Worm (Caenorhabditis elegans) whole organism, midembryonic: Measurements from ENCODE around the gene spp-5.
"Not testable (repeated sequence)": the region's sequence is repeated elsewhere in the genome, so short reads cannot be mapped to it uniquely, and the experiment has no call there.

ENCODE experiments used
- T22C8.4 ChIP-seq: fragments of 200-800 bp; sonication (Bioruptor generic); IDR thresholded peaks from 2 replicates; pipeline ENCODE4 v1.3.6; 2022; ENCODE audit warnings: missing genetic modification characterization, missing compliant biosample characterization
- cog-1 ChIP-seq: sonication (generic microtip); optimal IDR thresholded peaks from 2 replicates; lab custom pipeline; 2016; ENCODE audit warnings: missing genetic modification characterization, missing compliant biosample characterization
- flt-1 ChIP-seq: fragments of 200-800 bp; sonication (Bioruptor generic); IDR thresholded peaks from 2 replicates; pipeline ENCODE4 v1.3.6; 2022; ENCODE audit warnings: missing genetic modification characterization, missing compliant biosample characterization
- klf-2 ChIP-seq: fragments of 200-800 bp; sonication (Bioruptor generic); conservative IDR thresholded peaks from 2 replicates; pipeline ENCODE4 v1.3.6; 2022; ENCODE audit warnings: missing genetic modification reagents, missing genetic modification characterization, missing compliant biosample characterization
- med-1 ChIP-seq: sonication (generic microtip); optimal IDR thresholded peaks from 2 replicates; lab custom pipeline; 2017; ENCODE audit warnings: missing genetic modification characterization, mild to moderate bottlenecking, missing compliant biosample characterization, antibody characterized with exemption, missing genetic modification reagents; ENCODE audit not compliant: insufficient read depth
- ref-1 ChIP-seq: fragments of 200-800 bp; sonication (Bioruptor generic); conservative IDR thresholded peaks from 2 replicates; pipeline ENCODE4 v1.3.6; 2022; ENCODE audit warnings: missing genetic modification reagents, missing genetic modification characterization, missing compliant biosample characterization
- tab-1 ChIP-seq: fragments of 200-800 bp; sonication (Bioruptor generic); IDR thresholded peaks from 2 replicates; pipeline ENCODE4 v1.3.6; 2022; ENCODE audit warnings: missing genetic modification characterization, missing compliant biosample characterization
- ztf-23 ChIP-seq: fragments of 200-800 bp; sonication (Bioruptor generic); IDR thresholded peaks from 2 replicates; pipeline ENCODE4 v1.3.6; 2022; ENCODE audit warnings: missing genetic modification reagents, missing genetic modification characterization, missing compliant biosample characterization
- ztf-29 ChIP-seq: fragments of 200-800 bp; sonication (Bioruptor generic); IDR thresholded peaks from 2 replicates; pipeline ENCODE4 v1.3.6; 2022; ENCODE audit warnings: missing genetic modification reagents, missing genetic modification characterization, missing compliant biosample characterization

spp-5 gene

ce11 chrX:7320115-7320711, at the start of gene spp-5:
TSS of gene spp-5 (minus strand) at chrX:7320354.
- TF ChIP-seq klf-2 (no peak), tab-1 (GFP tag; lab: Robert Waterston, UW) (no peak), flt-1 (GFP tag; lab: Robert Waterston, UW) (no peak), med-1 (no peak), ref-1 (GFP tag; lab: Robert Waterston, UW) (no peak), ztf-23 (GFP tag; lab: Robert Waterston, UW) (no peak), cog-1 (no peak)

DNA sequence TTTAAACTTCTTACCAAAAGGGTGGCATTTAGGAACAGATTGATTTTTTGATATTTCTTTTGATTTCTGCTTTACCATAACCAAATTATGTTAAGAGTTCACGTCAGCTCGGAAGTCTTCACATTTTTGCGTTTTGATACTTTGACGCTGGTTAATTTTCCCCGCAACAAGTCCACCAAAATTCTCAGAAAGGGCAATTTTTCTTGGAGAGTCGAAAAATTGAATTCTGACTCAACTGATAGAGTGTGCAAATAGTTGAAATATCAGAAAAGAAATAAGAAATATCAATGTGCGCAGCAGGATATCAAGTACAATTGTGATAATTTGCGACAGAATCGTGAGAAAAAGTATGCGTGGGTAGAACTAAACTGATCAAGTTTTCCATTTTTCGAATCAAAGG, 49.6 kb upstream of the spp-5 start:
- no peak for TF ChIP-seq klf-2
- no peak for TF ChIP-seq flt-1 (GFP tag; lab: Robert Waterston, UW)
- no peak for TF ChIP-seq tab-1 (GFP tag; lab: Robert Waterston, UW)
- TF ChIP-seq ztf-29 (GFP tag; lab: Robert Waterston, UW), result no peak
- TF ChIP-seq cog-1, result no peak
- TF ChIP-seq T22C8.4 (GFP tag; lab: Robert Waterston, UW), result no peak
- TF ChIP-seq ref-1 (GFP tag; lab: Robert Waterston, UW), result no peak
- no peak for TF ChIP-seq ztf-23 (GFP tag; lab: Robert Waterston, UW)
- TF ChIP-seq med-1, result no peak

DNA sequence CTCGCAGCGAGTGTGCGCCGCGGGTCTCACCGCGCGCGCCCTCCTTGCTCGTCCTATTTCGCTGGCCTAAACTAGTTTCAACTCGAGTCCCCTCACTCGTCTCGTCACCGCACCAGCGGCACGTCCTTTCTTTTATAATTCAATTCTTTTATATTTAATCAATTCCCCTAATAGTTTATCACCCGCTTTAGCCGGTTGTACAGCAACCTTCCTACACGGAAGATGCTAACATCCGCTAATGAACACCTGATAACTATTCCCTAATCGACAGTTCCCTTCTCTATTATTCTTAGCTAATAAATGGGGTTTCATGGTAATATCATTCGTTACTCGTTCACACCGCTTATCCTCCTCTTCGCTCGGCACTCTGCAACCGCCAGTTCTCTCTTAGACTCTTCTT, 45.1 kb upstream of the spp-5 start, which contains the start of gene C56G3.2:
Gene C56G3.2, plus strand, starts transcription at position 301 of the 400 bp plus-strand sequence.
- TF ChIP-seq ztf-23 (GFP tag; lab: Robert Waterston, UW); cog-1; ztf-29 (GFP tag; lab: Robert Waterston, UW): not testable (repeated sequence)

DNA sequence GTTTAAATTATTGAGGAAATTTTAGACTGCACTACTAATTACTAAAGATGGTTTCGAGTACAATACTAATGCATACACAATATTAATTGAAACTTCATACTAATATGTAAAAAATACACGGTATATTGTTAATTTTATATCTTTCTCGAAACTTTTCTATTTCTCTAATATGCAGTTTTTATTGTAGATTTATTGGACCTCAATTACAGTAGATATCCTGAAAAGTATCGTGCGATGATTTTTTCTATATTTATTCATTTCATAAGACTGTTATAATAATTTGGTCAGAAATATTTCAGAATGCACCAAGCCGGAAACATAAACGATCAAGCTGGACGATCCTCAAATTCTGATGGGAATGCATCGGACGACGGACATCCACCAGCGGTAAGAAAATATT, 23.6 kb upstream of the spp-5 start, which contains the start of gene C07D8.5:
Gene C07D8.5, plus strand, starts transcription at position 301 of the 400 bp plus-strand sequence.
- no peak for TF ChIP-seq T22C8.4 (GFP tag; lab: Robert Waterston, UW)
- TF ChIP-seq klf-2, result no peak
- no peak for TF ChIP-seq cog-1
- TF ChIP-seq med-1, result no peak
- no peak for TF ChIP-seq ztf-29 (GFP tag; lab: Robert Waterston, UW)
- no peak for TF ChIP-seq tab-1 (GFP tag; lab: Robert Waterston, UW)
- TF ChIP-seq ref-1 (GFP tag; lab: Robert Waterston, UW), result no peak
- no peak for TF ChIP-seq flt-1 (GFP tag; lab: Robert Waterston, UW)
- no peak for TF ChIP-seq ztf-23 (GFP tag; lab: Robert Waterston, UW)

ce11 chrX:7343218-7343617, 23.1 kb upstream of the spp-5 start:
- TF ChIP-seq ztf-29 (GFP tag; lab: Robert Waterston, UW), result no peak
- no peak for TF ChIP-seq flt-1 (GFP tag; lab: Robert Waterston, UW)
- no peak for TF ChIP-seq ref-1 (GFP tag; lab: Robert Waterston, UW)
- TF ChIP-seq T22C8.4 (GFP tag; lab: Robert Waterston, UW), result no peak

DNA sequence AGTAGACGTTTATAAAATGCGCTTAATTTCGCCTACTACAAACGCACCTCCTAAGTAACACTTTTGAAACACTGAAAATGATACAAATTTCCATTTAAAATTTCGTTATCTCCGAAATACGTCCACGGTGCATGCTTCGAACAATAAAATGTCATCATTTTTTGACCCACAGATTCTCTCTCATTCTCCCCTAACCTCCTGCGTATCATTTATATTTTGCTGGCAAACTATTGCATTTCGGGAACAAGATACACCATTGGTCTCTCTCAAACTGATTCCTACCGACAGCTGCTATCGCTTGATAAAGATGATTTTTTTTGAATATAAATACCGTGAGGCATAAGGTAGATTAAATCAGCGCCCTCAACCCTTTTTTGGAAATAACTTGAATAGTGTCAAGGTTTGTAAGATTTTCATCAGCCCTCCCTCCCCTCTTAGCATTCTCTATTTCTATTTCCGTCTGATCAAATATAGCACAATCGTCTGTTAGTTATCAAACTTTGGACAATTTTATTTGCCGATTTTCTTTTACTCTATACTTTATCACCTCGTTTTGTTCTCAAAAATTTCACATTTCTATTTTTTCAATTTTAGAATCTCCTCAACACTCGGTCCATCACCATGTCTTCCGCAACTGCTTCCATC, 20.9 kb upstream of the spp-5 start, which contains the start of gene C07D8.6:
Gene C07D8.6, plus strand, starts transcription at position 595 of the 645 bp plus-strand sequence.
- TF ChIP-seq ztf-29 (GFP tag; lab: Robert Waterston, UW) (no peak), flt-1 (GFP tag; lab: Robert Waterston, UW) (no peak), tab-1 (GFP tag; lab: Robert Waterston, UW) (no peak), ref-1 (GFP tag; lab: Robert Waterston, UW) (no peak), T22C8.4 (GFP tag; lab: Robert Waterston, UW) (no peak), klf-2 (no peak)

ce11 chrX:7340394-7340793, 20.2 kb upstream of the spp-5 start:
- TF ChIP-seq ref-1 (GFP tag; lab: Robert Waterston, UW) (no peak), ztf-23 (GFP tag; lab: Robert Waterston, UW) (no peak), tab-1 (GFP tag; lab: Robert Waterston, UW) (no peak), med-1 (no peak), flt-1 (GFP tag; lab: Robert Waterston, UW) (no peak), cog-1 (no peak), ztf-29 (GFP tag; lab: Robert Waterston, UW) (no peak), klf-2 (no peak), T22C8.4 (GFP tag; lab: Robert Waterston, UW) (no peak)

DNA sequence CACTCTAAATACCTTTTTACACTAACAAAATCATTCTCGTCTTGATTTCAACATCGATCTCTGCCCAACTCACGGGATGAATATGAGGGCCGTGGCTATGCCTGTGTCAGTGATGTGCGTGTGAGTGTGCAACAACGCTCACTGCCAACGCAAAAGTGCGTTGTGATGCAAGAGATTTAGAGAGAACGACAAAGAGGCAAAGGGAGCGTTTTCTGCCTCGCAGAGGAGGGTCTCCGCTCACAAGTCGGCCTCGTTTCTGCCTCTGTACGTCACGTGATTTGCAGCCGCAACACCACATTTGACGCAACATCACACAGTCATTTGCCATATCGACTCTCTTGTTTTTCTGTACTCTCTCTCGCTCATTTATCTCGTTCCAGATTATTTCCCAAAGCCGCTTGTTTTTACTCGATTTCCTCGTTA, 14.2 kb upstream of the spp-5 start, which contains the start of gene epg-7:
Gene epg-7, plus strand, starts transcription at position 413 of the 423 bp plus-strand sequence.
- TF ChIP-seq ref-1 (GFP tag; lab: Robert Waterston, UW), result no peak
- TF ChIP-seq T22C8.4 (GFP tag; lab: Robert Waterston, UW), result no peak
- TF ChIP-seq cog-1, result peak; percentile 73
- no peak for TF ChIP-seq ztf-29 (GFP tag; lab: Robert Waterston, UW)
- TF ChIP-seq tab-1 (GFP tag; lab: Robert Waterston, UW), result no peak
- TF ChIP-seq ztf-23 (GFP tag; lab: Robert Waterston, UW), result peak; percentile 59

ce11 chrX:7330685-7331196, 10.6 kb upstream of the spp-5 start, which contains the start of gene ttr-30:
TSS of gene ttr-30 (plus strand) at chrX:7330949.
- no peak for TF ChIP-seq tab-1 (GFP tag; lab: Robert Waterston, UW)
- no peak for TF ChIP-seq klf-2
- no peak for TF ChIP-seq T22C8.4 (GFP tag; lab: Robert Waterston, UW)
- no peak for TF ChIP-seq med-1
- TF ChIP-seq ztf-29 (GFP tag; lab: Robert Waterston, UW), result no peak
- no peak for TF ChIP-seq flt-1 (GFP tag; lab: Robert Waterston, UW)
- no peak for TF ChIP-seq ztf-23 (GFP tag; lab: Robert Waterston, UW)
- TF ChIP-seq cog-1, result no peak
- no peak for TF ChIP-seq ref-1 (GFP tag; lab: Robert Waterston, UW)
